Comparison of ENCODE assay signal across 5 fruit fly cellular contexts in genomic region chr3L:16886179-16886930, dm6.
TF ChIP-seq lines count a peak whose summit lies in the region.

No protein-coding gene starts in this region.

- TF ChIP-seq CTCF in whole organism, embryonic (GFP tag; optimal IDR thresholded peaks at IDR 0.05; lab: Kevin White, UChicago): no peak

TF ChIP-seq in whole organism, adult, 20 proteins besides CTCF, POLR2A, EP300 and RAD21 (continues in another document):
- TF ChIP-seq Mnt (GFP tag; optimal IDR thresholded peaks at IDR 0.05; lab: Kevin White, UChicago) (no peak), ovo (GFP tag; optimal IDR thresholded peaks at IDR 0.05; lab: Kevin White, UChicago) (no peak), CG12768 (GFP tag; optimal IDR thresholded peaks at IDR 0.05; lab: Kevin White, UChicago) (peak; percentile 35), CG14711 (tag; optimal IDR thresholded peaks at IDR 0.05; lab: Kevin White, UChicago) (peak; percentile 10), CG7101 (tag; optimal IDR thresholded peaks at IDR 0.05; lab: Kevin White, UChicago) (no peak), CG33017 (tag; optimal IDR thresholded peaks at IDR 0.05; lab: Kevin White, UChicago) (no peak), cic (GFP tag; optimal IDR thresholded peaks at IDR 0.05; lab: Kevin White, UChicago) (peak; percentile 65), CG7045 (GFP tag; optimal IDR thresholded peaks at IDR 0.05; lab: Kevin White, UChicago) (no peak), CG1620 (GFP tag; optimal IDR thresholded peaks at IDR 0.05; lab: Kevin White, UChicago) (no peak), Hr96 (GFP tag; optimal IDR thresholded peaks at IDR 0.05; lab: Kevin White, UChicago) (no peak), Clk (GFP tag; optimal IDR thresholded peaks at IDR 0.05; lab: Kevin White, UChicago) (no peak), Crg-1 (GFP tag; optimal IDR thresholded peaks at IDR 0.05; lab: Kevin White, UChicago) (no peak), CG5204 (GFP tag; optimal IDR thresholded peaks at IDR 0.05; lab: Kevin White, UChicago) (no peak), bab1 (GFP tag; optimal IDR thresholded peaks at IDR 0.05; lab: Kevin White, UChicago) (peak; percentile 34), toe (GFP tag; optimal IDR thresholded peaks at IDR 0.05; lab: Kevin White, UChicago) (no peak), CG11617 (GFP tag; optimal IDR thresholded peaks at IDR 0.05; lab: Kevin White, UChicago) (no peak), cnc (optimal IDR thresholded peaks at IDR 0.05; lab: Kevin White, UChicago) (no peak), kay (GFP tag; lab: Kevin White, UChicago; ENCODE audit: borderline replicate concordance) (peak; percentile 95), tj (GFP tag; optimal IDR thresholded peaks at IDR 0.05; lab: Kevin White, UChicago) (peak; percentile 29)

TF ChIP-seq in whole organism, embryonic, 481 proteins besides CTCF, POLR2A, EP300 and RAD21 (continues in another document):
- TF ChIP-seq CG9215 (GFP tag; IDR thresholded peaks at IDR 0.05; lab: Robert Waterston, UW) (no peak), PHDP (tag; optimal IDR thresholded peaks at IDR 0.05; lab: Kevin White, UChicago) (no peak), CG18011 (GFP tag; optimal IDR thresholded peaks at IDR 0.05; lab: Kevin White, UChicago) (no peak), ci (GFP tag; IDR thresholded peaks at IDR 0.05; lab: Robert Waterston, UW) (0 out of 3 replicates have a peak, but pooled peaks have one; percentile 33), Drgx (GFP tag; IDR thresholded peaks at IDR 0.05; lab: Robert Waterston, UW) (0 out of 2 replicates have a peak, but pooled peaks have one; percentile 17), CG17912 (GFP tag; optimal IDR thresholded peaks at IDR 0.05; lab: Kevin White, UChicago) (no peak), tin (GFP tag; optimal IDR thresholded peaks at IDR 0.05; lab: Kevin White, UChicago) (no peak), Aef1 (GFP tag; IDR thresholded peaks at IDR 0.05; lab: Robert Waterston, UW) (no peak), Bgb (GFP tag; IDR thresholded peaks at IDR 0.05; lab: Robert Waterston, UW; ENCODE audit: partially characterized antibody) (0 out of 2 replicates have a peak, but pooled peaks have one; percentile 10), ara (GFP tag; IDR thresholded peaks at IDR 0.05; lab: Robert Waterston, UW) (no peak), Deaf1 (tag; optimal IDR thresholded peaks at IDR 0.05; lab: Kevin White, UChicago) (peak; percentile 10), CG4820 (GFP tag; optimal IDR thresholded peaks at IDR 0.05; lab: Kevin White, UChicago) (no peak), hth (optimal IDR thresholded peaks at IDR 0.05; lab: Kevin White, UChicago) (no peak), mld (GFP tag; IDR thresholded peaks at IDR 0.05; lab: Robert Waterston, UW; ENCODE audit: partially characterized antibody) (no peak), ftz-f1 (GFP tag; optimal IDR thresholded peaks at IDR 0.05; lab: Kevin White, UChicago) (no peak), fd64A (GFP tag; optimal IDR thresholded peaks at IDR 0.05; lab: Kevin White, UChicago) (no peak), mirr (GFP tag; optimal IDR thresholded peaks at IDR 0.05; lab: Kevin White, UChicago) (no peak), ttk (GFP tag; IDR thresholded peaks at IDR 0.05; lab: Robert Waterston, UW) (0 out of 2 replicates have a peak, but pooled peaks have one; percentile 15)

TF ChIP-seq in whole organism, prepupa, 60 proteins besides CTCF, POLR2A, EP300 and RAD21 (continues in another document):
- peak; percentile 46 for TF ChIP-seq CG16779 (tag; optimal IDR thresholded peaks at IDR 0.05; lab: Kevin White, UChicago)
- no peak for TF ChIP-seq CG10631 (GFP tag; optimal IDR thresholded peaks at IDR 0.05; lab: Kevin White, UChicago)
- TF ChIP-seq dac (GFP tag; optimal IDR thresholded peaks at IDR 0.05; lab: Kevin White, UChicago): no peak
- no peak for TF ChIP-seq CG8632 (GFP tag; optimal IDR thresholded peaks at IDR 0.05; lab: Kevin White, UChicago)
- TF ChIP-seq salr (GFP tag; optimal IDR thresholded peaks at IDR 0.05; lab: Kevin White, UChicago): no peak
- no peak for TF ChIP-seq Sox15 (GFP tag; optimal IDR thresholded peaks at IDR 0.05; lab: Kevin White, UChicago)
- TF ChIP-seq eg (GFP tag; IDR thresholded peaks at IDR 0.05; lab: Robert Waterston, UW): peak; percentile 41; the same call in 1 of the 3 replicates
- no peak for TF ChIP-seq CG7368 (GFP tag; optimal IDR thresholded peaks at IDR 0.05; lab: Kevin White, UChicago)
- TF ChIP-seq acj6 (GFP tag; optimal IDR thresholded peaks at IDR 0.05; lab: Kevin White, UChicago): no peak
- no peak for TF ChIP-seq cyc (GFP tag; optimal IDR thresholded peaks at IDR 0.05; lab: Kevin White, UChicago)
- no peak for TF ChIP-seq CG34406 (GFP tag; optimal IDR thresholded peaks at IDR 0.05; lab: Kevin White, UChicago)
- no peak for TF ChIP-seq CG32006 (GFP tag; optimal IDR thresholded peaks at IDR 0.05; lab: Kevin White, UChicago)
- TF ChIP-seq Smox (GFP tag; optimal IDR thresholded peaks at IDR 0.05; lab: Kevin White, UChicago): no peak
- no peak for TF ChIP-seq pdm3 (GFP tag; optimal IDR thresholded peaks at IDR 0.05; lab: Kevin White, UChicago)
- no peak for TF ChIP-seq CG8319 (GFP tag; optimal IDR thresholded peaks at IDR 0.05; lab: Kevin White, UChicago)
- no peak for TF ChIP-seq fd85E (GFP tag; optimal IDR thresholded peaks at IDR 0.05; lab: Kevin White, UChicago)
- TF ChIP-seq Met (GFP tag; optimal IDR thresholded peaks at IDR 0.05; lab: Kevin White, UChicago): no peak
- TF ChIP-seq CG6163 (GFP tag; IDR thresholded peaks at IDR 0.05; lab: Robert Waterston, UW): no peak
- no peak for TF ChIP-seq CG8119 (GFP tag; IDR thresholded peaks at IDR 0.05; lab: Robert Waterston, UW)
- TF ChIP-seq Ets96B (tag; optimal IDR thresholded peaks at IDR 0.05; lab: Kevin White, UChicago): no peak
- TF ChIP-seq CG6792 (GFP tag; optimal IDR thresholded peaks at IDR 0.05; lab: Kevin White, UChicago): no peak

TF ChIP-seq in whole organism, pupa, 21 proteins besides CTCF, POLR2A, EP300 and RAD21:
- no peak for TF ChIP-seq fd96Ca (GFP tag; IDR thresholded peaks at IDR 0.05; lab: Robert Waterston, UW)
- TF ChIP-seq CG14655 (GFP tag; optimal IDR thresholded peaks at IDR 0.05; lab: Kevin White, UChicago): peak; percentile 42
- TF ChIP-seq CG8301 (tag; optimal IDR thresholded peaks at IDR 0.05; lab: Kevin White, UChicago): no peak
- TF ChIP-seq Ets98B (GFP tag; IDR thresholded peaks at IDR 0.05; lab: Robert Waterston, UW): peak; percentile 17; the same call in 1 of the 2 replicates
- TF ChIP-seq CG10348 (GFP tag; IDR thresholded peaks at IDR 0.05; lab: Robert Waterston, UW): no peak
- no peak for TF ChIP-seq Pif1A (GFP tag; optimal IDR thresholded peaks at IDR 0.05; lab: Kevin White, UChicago)
- TF ChIP-seq CG12605 (GFP tag; IDR thresholded peaks at IDR 0.05; lab: Robert Waterston, UW): peak; percentile 67
- TF ChIP-seq D1 (tag; optimal IDR thresholded peaks at IDR 0.05; lab: Kevin White, UChicago): no peak
- TF ChIP-seq CG4496 (GFP tag; IDR thresholded peaks at IDR 0.05; lab: Robert Waterston, UW): peak; percentile 34; the same call in 2 of the 3 replicates
- TF ChIP-seq CG32121 (GFP tag; IDR thresholded peaks at IDR 0.05; lab: Robert Waterston, UW): peak; percentile 32; the same call in 1 of the 2 replicates
- TF ChIP-seq Pif1B (GFP tag; optimal IDR thresholded peaks at IDR 0.05; lab: Kevin White, UChicago): no peak
- TF ChIP-seq CG15710 (tag; optimal IDR thresholded peaks at IDR 0.05; lab: Kevin White, UChicago): no peak
- TF ChIP-seq CG9948 (tag; optimal IDR thresholded peaks at IDR 0.05; lab: Kevin White, UChicago): no peak

TF ChIP-seq in whole organism, wandering third instar larva, 38 proteins besides CTCF, POLR2A, EP300 and RAD21:
- TF ChIP-seq Abd-B (GFP tag; optimal IDR thresholded peaks at IDR 0.05; lab: Kevin White, UChicago): no peak
- no peak for TF ChIP-seq Rel (GFP tag; optimal IDR thresholded peaks at IDR 0.05; lab: Kevin White, UChicago)
- peak; percentile 9 for TF ChIP-seq Rel (tag; optimal IDR thresholded peaks at IDR 0.05; lab: Kevin White, UChicago)
- no peak for TF ChIP-seq sage (GFP tag; optimal IDR thresholded peaks at IDR 0.05; lab: Kevin White, UChicago)
- no peak for TF ChIP-seq Dfd (GFP tag; optimal IDR thresholded peaks at IDR 0.05; lab: Kevin White, UChicago)
- TF ChIP-seq h (GFP tag; optimal IDR thresholded peaks at IDR 0.05; lab: Kevin White, UChicago): peak; percentile 18
- no peak for TF ChIP-seq OdsH (GFP tag; optimal IDR thresholded peaks at IDR 0.05; lab: Kevin White, UChicago)
- TF ChIP-seq CG9705 (GFP tag; optimal IDR thresholded peaks at IDR 0.05; lab: Kevin White, UChicago): no peak
- TF ChIP-seq HLH106 (tag; optimal IDR thresholded peaks at IDR 0.05; lab: Kevin White, UChicago): no peak
- peak; percentile 27 for TF ChIP-seq Sp1 (GFP tag; optimal IDR thresholded peaks at IDR 0.05; lab: Kevin White, UChicago)
- peak; percentile 10 for TF ChIP-seq Hnf4 (GFP tag; optimal IDR thresholded peaks at IDR 0.05; lab: Kevin White, UChicago)
- no peak for TF ChIP-seq rgr (GFP tag; optimal IDR thresholded peaks at IDR 0.05; lab: Kevin White, UChicago)
- TF ChIP-seq ey (GFP tag; optimal IDR thresholded peaks at IDR 0.05; lab: Kevin White, UChicago): no peak
- TF ChIP-seq fru (GFP tag; optimal IDR thresholded peaks at IDR 0.05; lab: Kevin White, UChicago): peak; percentile 5
